Fruit fly (Drosophila melanogaster) Kc167 (cell line): Measurements from ENCODE around the gene CG31689.

Experiments
- Myc ChIP-seq: fragments of >200 bp; optimal IDR thresholded peaks from 2 replicates; lab custom pipeline; 2017; ENCODE audit warnings: missing external identifiers
- Sin3A ChIP-seq: fragments of >200 bp; optimal IDR thresholded peaks from 2 replicates; lab custom pipeline; 2018; ENCODE audit warnings: missing external identifiers
- h ChIP-seq: fragments of >200 bp; optimal IDR thresholded peaks from 3 replicates; lab custom pipeline; 2018; ENCODE audit warnings: missing external identifiers
- insv ChIP-seq: fragments of >200 bp; optimal IDR thresholded peaks from 3 replicates; lab custom pipeline; 2018; ENCODE audit warnings: missing external identifiers
- psq ChIP-seq: fragments of >200 bp; optimal IDR thresholded peaks from 2 replicates; lab custom pipeline; 2017; ENCODE audit warnings: missing external identifiers
- ttk ChIP-seq: sonication (Bioruptor generic); optimal IDR thresholded peaks from 2 replicates; lab custom pipeline; 2017; ENCODE audit warnings: missing external identifiers

dm6 chr2L:2730756-2731155 is 5.3 kb downstream of the CG31689 start:
- TF ChIP-seq h (lab: Kevin White, UChicago): no peak
- TF ChIP-seq Sin3A (lab: Kevin White, UChicago): no peak
- no peak for TF ChIP-seq ttk (lab: Kevin White, UChicago)
- TF ChIP-seq Myc (lab: Kevin White, UChicago): no peak
- TF ChIP-seq psq (lab: Kevin White, UChicago): no peak
- no peak for TF ChIP-seq insv (lab: Kevin White, UChicago)
